Worm (Caenorhabditis elegans) whole organism, L2 larva: ENCODE measurements around the gene tbx-43.

ENCODE experiments used
- C34F6.9 ChIP-seq: fragments of 150-350 bp; optimal IDR thresholded peaks from 2 replicates; lab custom pipeline; 2014; ENCODE audit warnings: missing biosample characterization, missing genetic modification characterization
- F13H6.1 ChIP-seq: sonication (generic microtip); optimal IDR thresholded peaks from 2 replicates; lab custom pipeline; 2016; ENCODE audit warnings: missing genetic modification characterization, missing compliant biosample characterization
- Y55F3AM.14 ChIP-seq: fragments of 200-800 bp; sonication (Bioruptor generic); optimal IDR thresholded peaks from 2 replicates; lab custom pipeline; 2018; ENCODE audit warnings: mild to moderate bottlenecking, missing genetic modification characterization, missing compliant biosample characterization
- ZK546.5 ChIP-seq: sonication (generic microtip); optimal IDR thresholded peaks from 2 replicates; lab custom pipeline; 2017; ENCODE audit warnings: missing biosample characterization, missing genetic modification characterization
- alr-1 ChIP-seq: fragments of 150-350 bp; optimal IDR thresholded peaks from 2 replicates; lab custom pipeline; 2014; ENCODE audit warnings: missing biosample characterization, missing genetic modification characterization
- aly-2 ChIP-seq: fragments of 150-350 bp; optimal IDR thresholded peaks from 2 replicates; lab custom pipeline; 2014; ENCODE audit warnings: missing biosample characterization, missing genetic modification characterization
- ama-1 ChIP-seq: fragments of 150-350 bp; optimal IDR thresholded peaks from 2 replicates; lab custom pipeline; 2018; ENCODE audit warnings: inconsistent platforms
- ceh-16 ChIP-seq: fragments of 150-350 bp; optimal IDR thresholded peaks from 2 replicates; lab custom pipeline; 2014; ENCODE audit warnings: missing biosample characterization, missing genetic modification characterization
- ceh-82 ChIP-seq: fragments of 150-350 bp; optimal IDR thresholded peaks from 2 replicates; lab custom pipeline; 2014; ENCODE audit warnings: missing biosample characterization, missing genetic modification characterization
- crh-2 ChIP-seq: sonication (generic microtip); optimal IDR thresholded peaks from 2 replicates; lab custom pipeline; 2017; ENCODE audit warnings: missing biosample characterization, missing genetic modification characterization
- dmd-4 ChIP-seq: sonication (generic microtip); optimal IDR thresholded peaks from 2 replicates; lab custom pipeline; 2017; ENCODE audit warnings: missing biosample characterization, missing genetic modification characterization
- egl-27 ChIP-seq: sonication (generic microtip); optimal IDR thresholded peaks from 3 replicates; lab custom pipeline; 2017; ENCODE audit warnings: missing biosample characterization, missing genetic modification reagents, missing genetic modification characterization
- elt-1 ChIP-seq: fragments of 150-350 bp; optimal IDR thresholded peaks from 2 replicates; lab custom pipeline; 2014; ENCODE audit warnings: missing biosample characterization, missing genetic modification characterization
- elt-3 ChIP-seq: sonication (generic microtip); optimal IDR thresholded peaks from 2 replicates; lab custom pipeline; 2017; ENCODE audit warnings: missing biosample characterization, missing genetic modification characterization
- fos-1 ChIP-seq: fragments of 150-350 bp; optimal IDR thresholded peaks from 2 replicates; lab custom pipeline; 2014; ENCODE audit warnings: missing biosample characterization, missing genetic modification characterization
- lin-11 ChIP-seq: fragments of 150-350 bp; sonication (generic microtip); optimal IDR thresholded peaks from 2 replicates; lab custom pipeline; 2014; ENCODE audit warnings: missing biosample characterization, missing genetic modification characterization, inconsistent platforms, mixed read lengths
- lin-13 ChIP-seq: fragments of 150-350 bp; optimal IDR thresholded peaks from 2 replicates; lab custom pipeline; 2014; ENCODE audit warnings: missing biosample characterization, missing genetic modification reagents, missing genetic modification characterization
- lin-39 ChIP-seq: fragments of 150-350 bp; optimal IDR thresholded peaks from 2 replicates; lab custom pipeline; 2014; ENCODE audit warnings: missing biosample characterization, missing genetic modification reagents, missing genetic modification characterization
- lsy-2 ChIP-seq, 2 experiments: fragments of 150-350 bp in 1 of 2; sonication (generic microtip) in 1 of 2; optimal IDR thresholded peaks; 2 replicates each; lab custom pipeline; 2014 to 2017; ENCODE audit warnings: missing biosample characterization in 2 of 2, missing genetic modification characterization in 2 of 2
- mab-5 ChIP-seq: fragments of 150-350 bp; optimal IDR thresholded peaks from 2 replicates; lab custom pipeline; 2014; ENCODE audit warnings: missing biosample characterization, missing genetic modification characterization
- mdl-1 ChIP-seq, 2 experiments: fragments of 150-350 bp in 1 of 2; sonication (generic microtip) in 1 of 2; optimal IDR thresholded peaks; 2 replicates each; lab custom pipeline; 2017; ENCODE audit warnings: missing biosample characterization in 2 of 2, missing genetic modification characterization in 2 of 2
- nhr-10 ChIP-seq: sonication (generic microtip); optimal IDR thresholded peaks from 2 replicates; lab custom pipeline; 2017; ENCODE audit warnings: missing biosample characterization, missing genetic modification characterization
- nhr-11 ChIP-seq: fragments of 150-350 bp; optimal IDR thresholded peaks from 2 replicates; lab custom pipeline; 2014; ENCODE audit warnings: missing biosample characterization, missing genetic modification characterization
- nhr-129 ChIP-seq: fragments of 150-350 bp; optimal IDR thresholded peaks from 2 replicates; lab custom pipeline; 2014; ENCODE audit warnings: missing biosample characterization, missing genetic modification characterization
- nhr-21 ChIP-seq: fragments of 150-350 bp; optimal IDR thresholded peaks from 2 replicates; lab custom pipeline; 2014; ENCODE audit warnings: missing biosample characterization, missing genetic modification characterization
- nhr-25 ChIP-seq: fragments of 150-350 bp; sonication (generic microtip); optimal IDR thresholded peaks from 3 replicates; lab custom pipeline; 2014; ENCODE audit warnings: missing biosample characterization, missing genetic modification characterization
- nhr-6 ChIP-seq: fragments of 150-350 bp; optimal IDR thresholded peaks from 2 replicates; lab custom pipeline; 2014; ENCODE audit warnings: missing biosample characterization, missing genetic modification characterization
- nhr-77 ChIP-seq: fragments of 150-350 bp; optimal IDR thresholded peaks from 2 replicates; lab custom pipeline; 2014; ENCODE audit warnings: missing biosample characterization, missing genetic modification characterization
- peb-1 ChIP-seq: fragments of 150-350 bp; optimal IDR thresholded peaks from 2 replicates; lab custom pipeline; 2014; ENCODE audit warnings: missing biosample characterization, missing genetic modification characterization
- sem-4 ChIP-seq: fragments of 150-350 bp; optimal IDR thresholded peaks from 2 replicates; lab custom pipeline; 2014; ENCODE audit warnings: missing biosample characterization, missing genetic modification reagents, missing genetic modification characterization
- sma-3 ChIP-seq: sonication (generic microtip); optimal IDR thresholded peaks from 2 replicates; lab custom pipeline; 2016; ENCODE audit warnings: missing genetic modification reagents, missing genetic modification characterization, missing compliant biosample characterization
- sma-9 ChIP-seq, 2 experiments: fragments of 150-350 bp in 1 of 2; sonication (generic microtip) in 1 of 2; optimal IDR thresholded peaks; 2 replicates each; lab custom pipeline; 2014 to 2016; ENCODE audit warnings: missing genetic modification characterization in 2 of 2, mild to moderate bottlenecking in 1 of 2, missing biosample characterization in 1 of 2, missing compliant biosample characterization in 1 of 2, missing genetic modification reagents in 1 of 2, moderate library complexity in 1 of 2
- unc-55 ChIP-seq: fragments of 150-350 bp; sonication (generic microtip); optimal IDR thresholded peaks from 3 replicates; lab custom pipeline; 2014; ENCODE audit warnings: missing biosample characterization, missing genetic modification reagents, missing genetic modification characterization
- unc-62 ChIP-seq: fragments of 150-350 bp; optimal IDR thresholded peaks from 2 replicates; lab custom pipeline; 2014; ENCODE audit warnings: missing biosample characterization, missing genetic modification reagents, missing genetic modification characterization
- zag-1 ChIP-seq: fragments of 150-350 bp; optimal IDR thresholded peaks from 2 replicates; lab custom pipeline; 2014; ENCODE audit warnings: missing biosample characterization, missing genetic modification characterization
- ztf-1 ChIP-seq: fragments of 200-800 bp; sonication (Bioruptor generic); conservative IDR thresholded peaks from 2 replicates; pipeline ENCODE4 v1.3.6; 2022; ENCODE audit warnings: missing genetic modification characterization, missing compliant biosample characterization
- ztf-11 ChIP-seq: sonication (generic microtip); optimal IDR thresholded peaks from 2 replicates; lab custom pipeline; 2017; ENCODE audit warnings: missing biosample characterization, missing genetic modification characterization

The tbx-43 gene

ce11 chrIII:1769993-1770392 is at the start of gene tbx-43:
tbx-43 (minus strand) TSS chrIII:1770093.
- TF ChIP-seq nhr-10 (tag; lab: Kevin White, UChicago) (no peak), unc-55 (GFP tag; lab: Kevin White, UChicago) (no peak), ama-1 (lab: Kevin White, UChicago) (no peak), nhr-21 (tag; lab: Kevin White, UChicago) (no peak), ceh-82 (tag; lab: Kevin White, UChicago) (no peak), C34F6.9 (tag; lab: Kevin White, UChicago) (no peak), nhr-11 (tag; lab: Kevin White, UChicago) (no peak), zag-1 (tag; lab: Kevin White, UChicago) (no peak), alr-1 (tag; lab: Kevin White, UChicago) (no peak), sem-4 (tag; lab: Kevin White, UChicago) (no peak)

- peak; percentile 64 for TF ChIP-seq unc-55 (GFP tag; lab: Kevin White, UChicago)
- TF ChIP-seq alr-1 (tag; lab: Kevin White, UChicago) = no peak
- TF ChIP-seq Y55F3AM.14 (GFP tag; lab: Kevin White, UChicago) = no peak
- no peak for TF ChIP-seq nhr-21 (tag; lab: Kevin White, UChicago)
- peak; percentile 58 for TF ChIP-seq sma-9 (GFP tag; optimal IDR thresholded peaks at IDR 0.05; lab: Kevin White, UChicago)
- no peak for TF ChIP-seq sma-9 (tag; optimal IDR thresholded peaks at IDR 0.05; lab: Kevin White, UChicago)
- no peak for TF ChIP-seq nhr-10 (tag; lab: Kevin White, UChicago)
- peak in 1 of 2 experiments; percentile 76 for TF ChIP-seq lsy-2 (tag; optimal IDR thresholded peaks at IDR 0.05; lab: Kevin White, UChicago)
- peak; percentile 73 for TF ChIP-seq fos-1 (tag; lab: Kevin White, UChicago)
- TF ChIP-seq nhr-129 (tag; lab: Kevin White, UChicago) = peak; percentile 43
- no peak for TF ChIP-seq nhr-25 (tag; lab: Kevin White, UChicago)
- peak; percentile 84 for TF ChIP-seq C34F6.9 (tag; lab: Kevin White, UChicago)
- no peak for TF ChIP-seq elt-3 (tag; lab: Kevin White, UChicago)
- TF ChIP-seq crh-2 (tag; lab: Kevin White, UChicago) = peak; percentile 53
- TF ChIP-seq lin-13 (GFP tag; lab: Kevin White, UChicago) = peak; percentile 24
- TF ChIP-seq mab-5 = peak; percentile 47
- TF ChIP-seq ZK546.5 (tag; lab: Kevin White, UChicago) = no peak
- TF ChIP-seq nhr-11 (tag; lab: Kevin White, UChicago) = no peak
- TF ChIP-seq dmd-4 (tag; lab: Kevin White, UChicago) = no peak
- TF ChIP-seq zag-1 (tag; lab: Kevin White, UChicago) = peak; percentile 41
- no peak for TF ChIP-seq sem-4 (tag; lab: Kevin White, UChicago)
Observed at ce11 chrIII:1819049-1819597, 49.2 kb upstream of the tbx-43 start.

DNA sequence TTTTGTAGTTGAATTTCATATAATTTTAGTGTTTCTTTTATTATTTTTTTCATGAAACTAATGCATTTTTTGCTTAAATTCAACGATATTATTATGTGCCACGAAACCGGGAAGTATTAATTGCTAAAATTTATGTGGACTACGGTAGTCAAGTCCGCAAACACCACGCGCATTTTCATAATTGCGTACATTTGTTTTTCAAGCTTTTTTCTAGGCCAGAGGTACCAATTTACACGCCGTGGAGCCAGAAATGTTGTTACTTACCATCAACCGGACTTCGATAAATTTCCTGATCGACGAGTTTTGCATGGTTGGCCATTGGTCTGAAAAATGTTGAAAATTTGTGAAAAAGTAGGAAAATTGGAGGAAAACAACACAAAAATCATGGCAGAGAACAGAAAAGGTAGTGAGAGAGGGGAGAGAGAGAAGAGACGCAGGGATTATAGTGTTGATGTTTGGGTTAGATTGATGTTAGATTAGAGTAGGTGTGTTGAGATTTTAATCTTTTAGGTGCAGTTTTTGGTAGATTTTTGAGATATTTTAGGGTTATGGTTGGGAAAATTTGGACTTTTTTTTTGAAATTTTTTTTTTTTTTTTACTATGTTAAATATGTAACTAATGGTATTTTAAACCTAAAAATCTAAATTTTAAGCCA is 48.2 kb upstream of the tbx-43 start, which contains the start of gene clp-4:
clp-4 (minus strand) TSS at position 323 of the 655 bp plus-strand sequence.
- TF ChIP-seq ztf-11 (tag; lab: Kevin White, UChicago) (no peak), ama-1 (lab: Kevin White, UChicago) (no peak), ceh-16 (no peak), C34F6.9 (tag; lab: Kevin White, UChicago) (no peak), zag-1 (tag; lab: Kevin White, UChicago) (no peak), lin-39 (tag; lab: Kevin White, UChicago) (no peak), crh-2 (tag; lab: Kevin White, UChicago) (no peak), lin-13 (GFP tag; lab: Kevin White, UChicago) (no peak), sem-4 (tag; lab: Kevin White, UChicago) (no peak), Y55F3AM.14 (GFP tag; lab: Kevin White, UChicago) (no peak), aly-2 (tag; lab: Kevin White, UChicago) (no peak), ztf-1 (GFP tag; lab: Robert Waterston, UW) (no peak), mdl-1 (tag; optimal IDR thresholded peaks at IDR 0.05; lab: Kevin White, UChicago) (no peak), elt-1 (tag; lab: Kevin White, UChicago) (peak; percentile 42), sma-3 (GFP tag; lab: Kevin White, UChicago) (no peak), nhr-77 (no peak), mab-5 (no peak), unc-62 (GFP tag; lab: Kevin White, UChicago) (no peak), unc-55 (GFP tag; lab: Kevin White, UChicago) (peak; percentile 6), nhr-6 (tag; lab: Kevin White, UChicago) (no peak), ceh-82 (tag; lab: Kevin White, UChicago) (no peak), sma-9 (GFP tag; optimal IDR thresholded peaks at IDR 0.05; lab: Kevin White, UChicago) (no peak), sma-9 (tag; optimal IDR thresholded peaks at IDR 0.05; lab: Kevin White, UChicago) (no peak), nhr-25 (tag; lab: Kevin White, UChicago) (peak; percentile 52), lsy-2 (tag; optimal IDR thresholded peaks at IDR 0.05; lab: Kevin White, UChicago) (peak in 1 of 2 experiments; percentile 29), alr-1 (tag; lab: Kevin White, UChicago) (no peak), elt-3 (tag; lab: Kevin White, UChicago) (no peak), fos-1 (tag; lab: Kevin White, UChicago) (no peak), lin-11 (tag; lab: Kevin White, UChicago) (no peak), ZK546.5 (tag; lab: Kevin White, UChicago) (no peak), nhr-10 (tag; lab: Kevin White, UChicago) (no peak), egl-27 (tag; lab: Kevin White, UChicago) (no peak), F13H6.1 (tag; lab: Kevin White, UChicago) (no peak), nhr-21 (tag; lab: Kevin White, UChicago) (no peak), peb-1 (no peak)
